Fruit fly (Drosophila melanogaster): ENCODE data around the gene CG13117.

- TF ChIP-seq CG7045 (GFP tag; optimal IDR thresholded peaks at IDR 0.05) (peak; percentile 38), CG14711 (tag; optimal IDR thresholded peaks at IDR 0.05) (no peak), bab1 (GFP tag; optimal IDR thresholded peaks at IDR 0.05) (no peak), ovo (GFP tag; optimal IDR thresholded peaks at IDR 0.05) (no peak), CG7101 (tag; optimal IDR thresholded peaks at IDR 0.05) (peak; percentile 31), cnc (optimal IDR thresholded peaks at IDR 0.05) (no peak), kay (GFP tag; ENCODE audit: borderline replicate concordance) (no peak), tj (GFP tag; optimal IDR thresholded peaks at IDR 0.05) (peak; percentile 40), toe (GFP tag; optimal IDR thresholded peaks at IDR 0.05) (no peak), CG5204 (GFP tag; optimal IDR thresholded peaks at IDR 0.05) (no peak)
Measured at dm6 chr2L:9785917-9786432, 49.5 kb downstream of the CG13117 start.

Data from whole organism, adult.